Fruit fly (Drosophila melanogaster) whole organism, wandering third instar larva: ENCODE data around the gene CG17472.
A peak's percentile ranks its signal among the peaks of the same experiment; 100 is the strongest.

Experiments used
- Abd-B ChIP-seq: fragments of >200 bp; optimal IDR thresholded peaks from 2 replicates; lab custom pipeline; 2017; ENCODE audit warnings: missing biosample characterization, missing genetic modification characterization
- CG32264 ChIP-seq: fragments of 200-800 bp; sonication (Bioruptor generic); optimal IDR thresholded peaks from 2 replicates; lab custom pipeline; 2016; ENCODE audit warnings: missing biosample characterization, missing genetic modification characterization
- CG9705 ChIP-seq: fragments of 200-800 bp; sonication (Bioruptor generic); optimal IDR thresholded peaks from 2 replicates; lab custom pipeline; 2018; ENCODE audit warnings: missing biosample characterization, mild to moderate bottlenecking, missing genetic modification characterization
- CrebA ChIP-seq: fragments of 200-800 bp; sonication (Bioruptor generic); optimal IDR thresholded peaks from 2 replicates; lab custom pipeline; 2016; ENCODE audit warnings: missing biosample characterization, mild to moderate bottlenecking, missing genetic modification characterization, borderline replicate concordance
- Dfd ChIP-seq: fragments of >200 bp; optimal IDR thresholded peaks from 2 replicates; lab custom pipeline; 2017; ENCODE audit warnings: missing biosample characterization, missing genetic modification characterization
- Dif ChIP-seq: fragments of 200-275, 200-300 bp; sonication (Bioruptor generic); optimal IDR thresholded peaks from 2 replicates; lab custom pipeline; 2018; ENCODE audit warnings: missing biosample characterization, missing genetic modification characterization; ENCODE audit not compliant: partially characterized antibody
- GATAd ChIP-seq: sonication (Bioruptor generic); optimal IDR thresholded peaks from 2 replicates; lab custom pipeline; 2016; ENCODE audit warnings: missing biosample characterization, missing genetic modification characterization
- HLH106 ChIP-seq: fragments of 200-800 bp; optimal IDR thresholded peaks from 3 replicates; lab custom pipeline; 2019; ENCODE audit warnings: missing biosample characterization, mild to moderate bottlenecking, missing genetic modification characterization, moderate library complexity
- Hnf4 ChIP-seq: fragments of 200-800 bp; sonication (Bioruptor generic); optimal IDR thresholded peaks from 2 replicates; lab custom pipeline; 2016; ENCODE audit warnings: missing biosample characterization, mild to moderate bottlenecking, missing genetic modification characterization
- Hr78 ChIP-seq: fragments of >200 bp; optimal IDR thresholded peaks from 2 replicates; lab custom pipeline; 2017; ENCODE audit warnings: missing biosample characterization, missing genetic modification characterization
- Hr83 ChIP-seq: fragments of 200-300 bp; sonication (Bioruptor generic); optimal IDR thresholded peaks from 2 replicates; lab custom pipeline; 2016; ENCODE audit warnings: missing biosample characterization, mild to moderate bottlenecking, missing genetic modification characterization, moderate library complexity; ENCODE audit not compliant: poor library complexity, severe bottlenecking
- Jra ChIP-seq: sonication (Bioruptor generic); optimal IDR thresholded peaks from 2 replicates; lab custom pipeline; 2016; ENCODE audit warnings: missing biosample characterization, missing genetic modification characterization
- Mio ChIP-seq: sonication (Bioruptor generic); optimal IDR thresholded peaks from 2 replicates; lab custom pipeline; 2016; ENCODE audit warnings: missing biosample characterization, missing genetic modification characterization
- Myc ChIP-seq: fragments of >200 bp; optimal IDR thresholded peaks from 2 replicates; lab custom pipeline; 2017
- N ChIP-seq: fragments of >200 bp; optimal IDR thresholded peaks from 2 replicates; lab custom pipeline; 2018; ENCODE audit warnings: missing biosample characterization, missing external identifiers, missing genetic modification characterization
- OdsH ChIP-seq: fragments of 200-800 bp; sonication (Bioruptor generic); optimal IDR thresholded peaks from 2 replicates; lab custom pipeline; 2016; ENCODE audit warnings: missing biosample characterization, mild to moderate bottlenecking, missing genetic modification characterization
- Rel ChIP-seq, 2 experiments: fragments of 200-800 bp; sonication (Bioruptor generic) in 1 of 2; optimal IDR thresholded peaks; 2 replicates in 1 of 2; 3 replicates in 1 of 2; lab custom pipeline; 2016 to 2019; ENCODE audit warnings: mild to moderate bottlenecking in 2 of 2, missing biosample characterization in 2 of 2, missing genetic modification characterization in 2 of 2, moderate library complexity in 1 of 2
- Sp1 ChIP-seq: fragments of 200-800 bp; sonication (Bioruptor generic); optimal IDR thresholded peaks from 3 replicates; lab custom pipeline; 2019; ENCODE audit warnings: missing biosample characterization, mild to moderate bottlenecking, missing genetic modification characterization, moderate library complexity
- Vsx2 ChIP-seq: fragments of 200-300, 225-300 bp; sonication (Bioruptor generic); optimal IDR thresholded peaks from 2 replicates; lab custom pipeline; 2018; ENCODE audit warnings: missing biosample characterization, missing genetic modification characterization; ENCODE audit not compliant: partially characterized antibody
- br ChIP-seq: fragments of 200-800 bp; sonication (Bioruptor generic); optimal IDR thresholded peaks from 2 replicates; lab custom pipeline; 2016; ENCODE audit warnings: missing biosample characterization, missing genetic modification characterization
- brk ChIP-seq: fragments of 200-800 bp; sonication (Bioruptor generic); optimal IDR thresholded peaks from 2 replicates; lab custom pipeline; 2016; ENCODE audit warnings: missing biosample characterization, mild to moderate bottlenecking, missing genetic modification characterization
- dl ChIP-seq, 2 experiments: fragments of 175-275, 200-275 bp in 1 of 2; fragments of 200-275 bp in 1 of 2; sonication (Bioruptor generic); optimal IDR thresholded peaks; lab custom pipeline; 2018; ENCODE audit warnings: mild to moderate bottlenecking in 2 of 2, missing biosample characterization in 2 of 2, missing genetic modification characterization in 2 of 2, moderate library complexity in 2 of 2; ENCODE audit not compliant: partially characterized antibody in 2 of 2, insufficient read depth in 1 of 2
- dmrt93B ChIP-seq: fragments of 200-800 bp; sonication (Bioruptor generic); optimal IDR thresholded peaks from 2 replicates; lab custom pipeline; 2018; ENCODE audit warnings: missing biosample characterization, mild to moderate bottlenecking, missing genetic modification characterization
- dsf ChIP-seq: sonication (Bioruptor generic); optimal IDR thresholded peaks from 2 replicates; lab custom pipeline; 2016; ENCODE audit warnings: missing biosample characterization, missing genetic modification characterization, borderline replicate concordance
- ey ChIP-seq: fragments of 200-800 bp; sonication (Bioruptor generic); optimal IDR thresholded peaks from 2 replicates; lab custom pipeline; 2016; ENCODE audit warnings: missing biosample characterization, missing genetic modification characterization
- foxo ChIP-seq, 2 experiments: fragments of 200-800 bp; sonication (Bioruptor generic); optimal IDR thresholded peaks; 2 replicates in 1 of 2; 3 replicates in 1 of 2; lab custom pipeline; 2016 to 2017; ENCODE audit warnings: missing biosample characterization in 2 of 2, missing genetic modification characterization in 2 of 2
- fru ChIP-seq: fragments of 200-800 bp; sonication (Bioruptor generic); optimal IDR thresholded peaks from 3 replicates; lab custom pipeline; 2016; ENCODE audit warnings: missing biosample characterization, mild to moderate bottlenecking, missing genetic modification characterization
- h ChIP-seq: fragments of 200-800 bp; sonication (Bioruptor generic); optimal IDR thresholded peaks from 3 replicates; lab custom pipeline; 2016; ENCODE audit warnings: missing biosample characterization, mild to moderate bottlenecking, missing genetic modification characterization
- jim ChIP-seq: fragments of 175-275, 200-325 bp; sonication (Bioruptor generic); optimal IDR thresholded peaks from 2 replicates; lab custom pipeline; 2016; ENCODE audit warnings: missing biosample characterization, mild to moderate bottlenecking, missing genetic modification characterization
- lola ChIP-seq: fragments of >200 bp; optimal IDR thresholded peaks from 2 replicates; lab custom pipeline; 2017; ENCODE audit warnings: missing biosample characterization, missing genetic modification characterization
- pan ChIP-seq: fragments of >200 bp; optimal IDR thresholded peaks from 2 replicates; lab custom pipeline; 2017
- psq ChIP-seq: fragments of 200-800 bp; sonication (Bioruptor generic); optimal IDR thresholded peaks from 3 replicates; lab custom pipeline; 2017; ENCODE audit warnings: missing biosample characterization, mild to moderate bottlenecking, missing genetic modification characterization, moderate library complexity
- rgr ChIP-seq: fragments of 200-800 bp; sonication (Bioruptor generic); optimal IDR thresholded peaks from 3 replicates; lab custom pipeline; 2016; ENCODE audit warnings: missing biosample characterization, mild to moderate bottlenecking, missing genetic modification characterization
- sage ChIP-seq: fragments of 200-800 bp; sonication (Bioruptor generic); optimal IDR thresholded peaks from 2 replicates; lab custom pipeline; 2016; ENCODE audit warnings: missing biosample characterization, mild to moderate bottlenecking, missing genetic modification characterization
- sv ChIP-seq: fragments of 200-800 bp; sonication (Bioruptor generic); optimal IDR thresholded peaks from 3 replicates; lab custom pipeline; 2016; ENCODE audit warnings: missing biosample characterization, missing genetic modification characterization
- tai ChIP-seq: sonication (Bioruptor generic); optimal IDR thresholded peaks from 2 replicates; lab custom pipeline; 2016; ENCODE audit warnings: missing biosample characterization, missing genetic modification characterization
- usp ChIP-seq: fragments of >200 bp; optimal IDR thresholded peaks from 2 replicates; lab custom pipeline; 2017; ENCODE audit warnings: missing biosample characterization, missing genetic modification characterization
- woc ChIP-seq: sonication (Bioruptor generic); optimal IDR thresholded peaks from 2 replicates; lab custom pipeline; 2016; ENCODE audit warnings: missing biosample characterization, mild to moderate bottlenecking, missing genetic modification characterization

CG17472 gene

dm6 chr2L:20645394-20645869, 11.1 kb downstream of the CG17472 start, which contains the start of the genes phr6-4 and CG2608:
Gene phr6-4, minus strand, starts transcription at chr2L:20645791.
Gene CG2608, plus strand, starts transcription at chr2L:20645822.
- no peak for TF ChIP-seq Vsx2
- peak; percentile 56 for TF ChIP-seq Hr83
- no peak for TF ChIP-seq usp (GFP tag; lab: Kevin White, UChicago)
- no peak for TF ChIP-seq Abd-B
- peak; percentile 91 for TF ChIP-seq h (GFP tag; lab: Kevin White, UChicago)
- peak; percentile 60 for TF ChIP-seq dsf (GFP tag; lab: Kevin White, UChicago)
- peak; percentile 82 for TF ChIP-seq Hnf4 (GFP tag; lab: Kevin White, UChicago)
- no peak for TF ChIP-seq jim (GFP tag; lab: Kevin White, UChicago)
- TF ChIP-seq sage (GFP tag; lab: Kevin White, UChicago): no peak
- TF ChIP-seq Rel (GFP tag; optimal IDR thresholded peaks at IDR 0.05; lab: Kevin White, UChicago): no peak
- TF ChIP-seq Rel (tag; optimal IDR thresholded peaks at IDR 0.05; lab: Kevin White, UChicago): peak; percentile 68
- TF ChIP-seq ey (GFP tag; lab: Kevin White, UChicago): peak; percentile 88
- TF ChIP-seq N: no peak
- TF ChIP-seq Mio (GFP tag; lab: Kevin White, UChicago): peak; percentile 59
- no peak for TF ChIP-seq Hr78 (GFP tag; lab: Kevin White, UChicago)
- no peak for TF ChIP-seq Dif (GFP tag; lab: Kevin White, UChicago)
- peak; percentile 53 for TF ChIP-seq GATAd (GFP tag; lab: Kevin White, UChicago)
- TF ChIP-seq dmrt93B (GFP tag; lab: Kevin White, UChicago): no peak
- TF ChIP-seq fru: peak; percentile 91
- peak; percentile 95 for TF ChIP-seq HLH106 (tag; lab: Kevin White, UChicago)
- peak; percentile 87 for TF ChIP-seq br (GFP tag; lab: Kevin White, UChicago)
- peak in 1 of 2 experiments; percentile 95 for TF ChIP-seq foxo (GFP tag; optimal IDR thresholded peaks at IDR 0.05; lab: Kevin White, UChicago)
- TF ChIP-seq OdsH (GFP tag; lab: Kevin White, UChicago): peak; percentile 91
- TF ChIP-seq lola (GFP tag; lab: Kevin White, UChicago): no peak
- TF ChIP-seq psq (GFP tag; lab: Kevin White, UChicago): peak; percentile 85
- no peak for TF ChIP-seq Dfd (GFP tag; lab: Kevin White, UChicago)
- no peak for TF ChIP-seq dl (GFP tag; optimal IDR thresholded peaks at IDR 0.05; lab: Kevin White, UChicago; ENCODE audit: insufficient read depth in 1 of 2, partially characterized antibody in 2 of 2)
- TF ChIP-seq brk (GFP tag; lab: Kevin White, UChicago): peak; percentile 92
- no peak for TF ChIP-seq tai (GFP tag; lab: Kevin White, UChicago)
- TF ChIP-seq CG9705 (GFP tag; lab: Kevin White, UChicago): peak; percentile 87
- TF ChIP-seq pan: no peak
- peak; percentile 80 for TF ChIP-seq woc (GFP tag; lab: Kevin White, UChicago)
- peak; percentile 15 for TF ChIP-seq Myc (lab: Kevin White, UChicago)
- peak; percentile 93 for TF ChIP-seq rgr (GFP tag; lab: Kevin White, UChicago)
- peak; percentile 84 for TF ChIP-seq sv
- peak; percentile 94 for TF ChIP-seq Sp1 (GFP tag; lab: Kevin White, UChicago)
- TF ChIP-seq CrebA: no peak
- peak; percentile 58 for TF ChIP-seq CG32264 (GFP tag; lab: Kevin White, UChicago)
- peak; percentile 80 for TF ChIP-seq Jra

DNA sequence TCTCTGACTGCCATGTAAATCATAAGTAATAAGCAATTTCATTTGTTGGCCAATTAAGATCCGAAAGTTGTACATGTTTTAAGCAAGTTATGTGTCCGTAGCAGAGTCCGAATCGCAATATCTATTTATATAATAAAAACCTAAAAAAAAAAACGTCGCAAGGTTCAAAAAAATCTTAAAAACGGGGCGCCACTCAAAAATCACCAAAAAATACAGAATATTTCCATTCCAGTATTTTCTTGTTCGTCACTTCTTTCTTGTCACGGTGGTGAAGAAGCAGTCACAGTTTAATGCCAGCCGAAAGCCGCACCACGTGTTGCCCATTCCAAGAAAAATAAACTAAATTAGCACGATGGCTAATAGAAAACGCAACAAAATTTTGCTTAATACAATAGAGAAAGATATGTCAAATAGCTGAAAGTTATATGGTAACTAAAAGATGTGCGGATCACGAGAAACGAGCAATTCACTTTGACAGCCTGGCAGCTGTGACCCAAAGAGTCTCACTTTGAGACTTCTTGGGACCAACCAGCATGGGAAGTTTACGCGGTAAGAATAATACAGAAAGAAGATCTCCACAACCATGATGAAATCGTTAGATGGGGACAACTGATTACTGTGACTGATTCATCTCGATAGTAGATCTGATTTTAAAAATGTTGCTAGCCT, 13.1 kb downstream of the CG17472 start:
- TF ChIP-seq tai (GFP tag; lab: Kevin White, UChicago) (no peak), GATAd (GFP tag; lab: Kevin White, UChicago) (no peak), woc (GFP tag; lab: Kevin White, UChicago) (no peak), Sp1 (GFP tag; lab: Kevin White, UChicago) (no peak), rgr (GFP tag; lab: Kevin White, UChicago) (peak; percentile 23), sage (GFP tag; lab: Kevin White, UChicago) (no peak), CrebA (no peak), dmrt93B (GFP tag; lab: Kevin White, UChicago) (no peak), fru (no peak), N (no peak), Vsx2 (no peak), sv (no peak), foxo (GFP tag; optimal IDR thresholded peaks at IDR 0.05; lab: Kevin White, UChicago) (no peak), pan (no peak), ey (GFP tag; lab: Kevin White, UChicago) (no peak), brk (GFP tag; lab: Kevin White, UChicago) (no peak), lola (GFP tag; lab: Kevin White, UChicago) (no peak), OdsH (GFP tag; lab: Kevin White, UChicago) (no peak), Hnf4 (GFP tag; lab: Kevin White, UChicago) (no peak), Jra (no peak), HLH106 (tag; lab: Kevin White, UChicago) (no peak), dsf (GFP tag; lab: Kevin White, UChicago) (no peak), Mio (GFP tag; lab: Kevin White, UChicago) (no peak), Myc (lab: Kevin White, UChicago) (no peak), psq (GFP tag; lab: Kevin White, UChicago) (no peak), CG32264 (GFP tag; lab: Kevin White, UChicago) (peak; percentile 6), Hr83 (no peak), h (GFP tag; lab: Kevin White, UChicago) (peak; percentile 11), jim (GFP tag; lab: Kevin White, UChicago) (no peak), CG9705 (GFP tag; lab: Kevin White, UChicago) (no peak), Dfd (GFP tag; lab: Kevin White, UChicago) (no peak), Rel (GFP tag; optimal IDR thresholded peaks at IDR 0.05; lab: Kevin White, UChicago) (no peak), Rel (tag; optimal IDR thresholded peaks at IDR 0.05; lab: Kevin White, UChicago) (peak; percentile 89)
